Worm (Caenorhabditis elegans) whole organism, mixed stage, embryonic: ENCODE data around the gene ceh-39.

Experiments
- ceh-43 ChIP-seq: fragments of 200-800 bp; sonication (Bioruptor generic); optimal IDR thresholded peaks from 2 replicates; lab custom pipeline; 2018; ENCODE audit warnings: mild to moderate bottlenecking, missing genetic modification characterization, moderate library complexity, missing compliant biosample characterization
- flh-1 ChIP-seq: fragments of 200-800 bp; sonication (Bioruptor generic); optimal IDR thresholded peaks from 2 replicates; lab custom pipeline; 2018; ENCODE audit warnings: mild to moderate bottlenecking, missing genetic modification characterization, moderate library complexity, missing compliant biosample characterization
- hlh-1 ChIP-seq: fragments of 150-350 bp; optimal IDR thresholded peaks from 2 replicates; lab custom pipeline; 2014; ENCODE audit warnings: missing biosample characterization, missing genetic modification reagents, missing genetic modification characterization
- lsy-2 ChIP-seq: fragments of 150-350 bp; optimal IDR thresholded peaks from 2 replicates; lab custom pipeline; 2014; ENCODE audit warnings: missing biosample characterization, missing genetic modification characterization
- mep-1 ChIP-seq: fragments of 150-350 bp; optimal IDR thresholded peaks from 2 replicates; lab custom pipeline; 2017; ENCODE audit warnings: missing biosample characterization, missing genetic modification reagents, missing genetic modification characterization, inconsistent platforms
- mls-2 ChIP-seq: sonication (generic microtip); optimal IDR thresholded peaks from 2 replicates; lab custom pipeline; 2016; ENCODE audit warnings: mild to moderate bottlenecking, missing genetic modification characterization, moderate library complexity, missing compliant biosample characterization
- nhr-28 ChIP-seq: fragments of 150-350 bp; optimal IDR thresholded peaks from 2 replicates; lab custom pipeline; 2014; ENCODE audit warnings: missing biosample characterization, missing genetic modification characterization
- nhr-76 ChIP-seq: sonication (generic microtip); optimal IDR thresholded peaks from 2 replicates; lab custom pipeline; 2017; ENCODE audit warnings: missing biosample characterization, missing genetic modification characterization
- pha-4 ChIP-seq: fragments of 150-350 bp; optimal IDR thresholded peaks from 2 replicates; lab custom pipeline; 2018; ENCODE audit warnings: missing biosample characterization, missing genetic modification reagents, missing genetic modification characterization
- snpc-4 ChIP-seq: fragments of 150-350 bp; optimal IDR thresholded peaks from 2 replicates; lab custom pipeline; 2014; ENCODE audit warnings: missing biosample characterization, missing genetic modification characterization
- sptf-1 ChIP-seq: sonication (generic microtip); optimal IDR thresholded peaks from 2 replicates; lab custom pipeline; 2017; ENCODE audit warnings: mild to moderate bottlenecking, missing genetic modification characterization, moderate library complexity, missing compliant biosample characterization
- unc-120 ChIP-seq: sonication (generic microtip); optimal IDR thresholded peaks from 2 replicates; lab custom pipeline; 2017; ENCODE audit warnings: missing genetic modification characterization, missing compliant biosample characterization; ENCODE audit not compliant: poor library complexity, severe bottlenecking
- unc-39 ChIP-seq: fragments of 150-350 bp; optimal IDR thresholded peaks from 2 replicates; lab custom pipeline; 2014; ENCODE audit warnings: missing biosample characterization, missing genetic modification characterization
- unc-62 ChIP-seq: fragments of 150-350 bp; optimal IDR thresholded peaks from 2 replicates; lab custom pipeline; 2014; ENCODE audit warnings: missing biosample characterization, missing genetic modification reagents, missing genetic modification characterization

DNA sequence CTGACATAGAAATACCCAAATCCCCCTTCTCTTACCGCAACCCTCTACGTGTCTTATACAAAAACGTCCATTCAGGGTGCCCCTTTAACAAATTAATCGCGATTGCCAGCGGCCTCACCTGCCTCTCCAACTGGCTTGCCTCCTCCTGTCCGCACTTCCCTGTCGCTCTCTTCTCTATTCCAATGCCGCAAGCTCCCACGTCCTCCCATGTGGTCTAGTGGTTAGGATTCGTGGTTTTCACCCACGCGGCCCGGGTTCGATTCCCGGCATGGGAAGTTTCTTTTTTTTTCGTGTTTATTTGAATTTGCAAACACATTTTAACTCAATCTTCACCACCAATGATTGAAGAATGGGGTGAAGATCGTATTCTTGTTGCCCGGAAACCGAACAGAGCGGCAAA is 2.6 kb upstream of the ceh-39 start:
- TF ChIP-seq flh-1 (GFP tag; lab: Kevin White, UChicago), result peak; percentile 63
- TF ChIP-seq ceh-43, result peak; percentile 54
- no peak for TF ChIP-seq nhr-76
- no peak for TF ChIP-seq nhr-28
- peak; percentile 91 for TF ChIP-seq sptf-1 (tag; lab: Kevin White, UChicago)
- peak; percentile 60 for TF ChIP-seq mep-1 (tag; lab: Kevin White, UChicago)
- no peak for TF ChIP-seq pha-4 (tag; lab: Kevin White, UChicago)
- TF ChIP-seq unc-62 (GFP tag; lab: Kevin White, UChicago), result no peak
- no peak for TF ChIP-seq snpc-4
- TF ChIP-seq unc-39 (tag; lab: Kevin White, UChicago), result peak; percentile 64
- peak; percentile 33 for TF ChIP-seq lsy-2
- TF ChIP-seq hlh-1 (tag; lab: Kevin White, UChicago), result peak; percentile 27
- TF ChIP-seq unc-120 (tag; lab: Kevin White, UChicago), result peak; percentile 68
- TF ChIP-seq mls-2 (tag; lab: Kevin White, UChicago), result peak; percentile 85
